Worm (Caenorhabditis elegans) whole organism, dauer: Measurements from ENCODE around the gene tbc-16.

Experiments
- unc-62 ChIP-seq: sonication (generic microtip); optimal IDR thresholded peaks from 2 replicates; lab custom pipeline; 2017; ENCODE audit warnings: missing biosample characterization, missing genetic modification reagents, missing genetic modification characterization

Gene tbc-16

ce11 chrX:5904603-5905081 is 7.5 kb downstream of the tbc-16 start, which contains the start of gene nlp-49:
Gene nlp-49, plus strand, starts transcription at chrX:5904653.
- no peak for TF ChIP-seq unc-62 (GFP tag; lab: Kevin White, UChicago)

ce11 chrX:5905764-5906163 is 8.6 kb downstream of the tbc-16 start:
- no peak for TF ChIP-seq unc-62 (GFP tag; lab: Kevin White, UChicago)

- TF ChIP-seq unc-62 (GFP tag; lab: Kevin White, UChicago) = no peak
Observed at ce11 chrX:5917284-5917683, 20.1 kb downstream of the tbc-16 start, which contains the start of gene Y23B4A.1. Gene Y23B4A.1, minus strand, starts transcription at chrX:5917384.

DNA sequence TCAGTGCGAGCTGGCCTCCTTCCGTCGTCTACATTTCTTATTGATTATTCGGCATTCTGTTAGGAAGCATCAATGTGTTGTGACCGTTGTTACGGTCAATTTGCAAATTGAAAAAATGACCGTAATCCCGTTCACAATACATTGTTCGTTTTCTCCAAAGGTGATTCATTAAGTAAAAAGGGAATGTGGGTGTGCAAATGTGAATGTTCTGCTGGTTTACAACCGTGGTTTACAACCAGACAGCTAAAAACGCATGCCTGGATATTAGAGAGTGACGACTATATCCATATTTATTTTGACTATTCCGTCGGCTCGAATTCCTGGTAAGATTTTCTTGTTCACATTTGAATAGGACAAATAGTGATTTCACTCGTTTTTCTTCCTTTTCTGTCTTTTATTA is 22.0 kb downstream of the tbc-16 start, which contains the start of gene capa-1:
capa-1 (plus strand) TSS at position 301 of the 400 bp plus-strand sequence.
- no peak for TF ChIP-seq unc-62 (GFP tag; lab: Kevin White, UChicago)

DNA sequence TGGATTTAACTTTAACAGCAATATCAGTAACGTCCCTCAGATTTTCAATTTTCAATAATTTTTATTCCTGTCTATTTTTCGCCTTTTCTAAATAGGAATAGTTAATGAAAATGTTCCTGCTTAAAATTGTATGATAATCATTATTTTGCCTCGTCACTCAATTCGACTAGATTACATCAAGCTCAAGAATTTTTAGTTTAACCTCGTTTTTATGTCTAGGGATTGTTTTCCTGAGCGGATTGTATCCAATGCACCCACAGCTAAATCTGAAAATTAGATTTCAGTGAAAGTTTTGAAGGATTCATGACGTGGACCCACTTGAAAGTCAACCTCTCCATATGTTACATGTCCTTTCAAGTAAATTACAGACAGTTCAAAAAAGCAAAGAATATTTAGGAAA is 26.5 kb downstream of the tbc-16 start:
- TF ChIP-seq unc-62 (GFP tag; lab: Kevin White, UChicago) = no peak

ce11 chrX:5930822-5931221 is 33.7 kb downstream of the tbc-16 start, which contains the start of gene egl-6:
Gene egl-6, plus strand, starts transcription at chrX:5931122.
- no peak for TF ChIP-seq unc-62 (GFP tag; lab: Kevin White, UChicago)

DNA sequence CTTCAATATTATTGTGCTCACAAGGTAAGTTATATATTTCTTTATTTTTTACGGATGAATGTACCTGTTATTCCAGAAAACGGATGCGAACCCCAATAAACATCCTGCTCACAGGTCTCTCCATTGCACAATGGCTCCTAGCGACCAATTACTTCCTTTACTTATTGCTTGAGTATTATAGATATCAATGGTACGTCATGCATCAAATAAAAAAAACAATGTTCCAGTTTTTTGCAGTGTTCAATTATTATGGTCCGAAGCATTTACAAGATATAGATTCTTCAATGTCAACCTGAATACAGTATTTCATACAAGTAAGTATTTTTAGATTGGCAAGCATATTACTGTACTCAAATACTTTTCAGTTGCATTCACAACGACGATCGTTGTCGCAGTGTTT is 35.8 kb downstream of the tbc-16 start:
- no peak for TF ChIP-seq unc-62 (GFP tag; lab: Kevin White, UChicago)

ce11 chrX:5935473-5935872 is 38.3 kb downstream of the tbc-16 start, which contains the start of gene C46F4.3:
Gene C46F4.3, plus strand, starts transcription at chrX:5935773.
- no peak for TF ChIP-seq unc-62 (GFP tag; lab: Kevin White, UChicago)

ce11 chrX:5941325-5941724 is 44.2 kb downstream of the tbc-16 start:
- TF ChIP-seq unc-62 (GFP tag; lab: Kevin White, UChicago) = no peak

DNA sequence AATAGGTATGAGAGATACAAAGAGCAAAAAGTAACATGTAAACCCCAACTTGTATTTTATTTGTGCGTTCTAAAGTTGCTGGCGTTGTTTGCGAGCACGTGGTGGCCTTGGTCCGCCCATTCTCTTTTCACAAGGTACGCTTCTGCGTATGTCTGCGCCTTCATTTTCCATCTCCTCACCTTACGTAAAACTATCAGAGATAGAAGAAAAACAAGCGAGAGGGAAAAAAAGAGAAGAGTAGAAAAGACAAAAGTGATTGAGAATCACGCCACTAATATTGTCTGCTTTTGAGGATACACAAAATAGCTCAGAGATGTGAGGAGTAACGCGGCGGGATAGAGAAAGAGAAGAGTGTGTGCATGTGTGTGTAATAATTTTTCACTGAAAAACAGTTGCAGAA is 45.0 kb downstream of the tbc-16 start:
- no peak for TF ChIP-seq unc-62 (GFP tag; lab: Kevin White, UChicago)

DNA sequence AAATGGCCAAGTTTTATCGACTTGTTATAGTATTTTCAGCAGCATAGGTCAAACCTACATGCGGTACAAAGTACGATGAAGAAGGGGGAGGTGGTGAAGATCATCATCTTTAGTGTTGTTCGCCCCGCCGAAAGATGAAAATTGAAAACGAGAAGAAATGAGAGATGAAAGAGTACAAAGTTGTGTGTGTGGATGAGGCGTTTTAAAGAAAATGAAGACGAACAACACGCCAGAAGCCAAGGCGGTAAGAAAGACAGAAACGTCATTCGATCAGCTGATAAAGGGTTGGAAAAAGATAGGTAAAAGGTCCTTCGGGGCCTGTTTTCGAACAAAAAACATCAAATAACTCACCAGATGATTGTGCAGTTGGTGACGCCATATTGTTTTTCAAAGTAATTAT is 46.8 kb downstream of the tbc-16 start:
- no peak for TF ChIP-seq unc-62 (GFP tag; lab: Kevin White, UChicago)

ce11 chrX:5944488-5944887 is 47.4 kb downstream of the tbc-16 start, which contains the start of gene acs-17:
Gene acs-17, minus strand, starts transcription at chrX:5944510.
- TF ChIP-seq unc-62 (GFP tag; lab: Kevin White, UChicago) = no peak

- no peak for TF ChIP-seq unc-62 (GFP tag; lab: Kevin White, UChicago)
Observed at ce11 chrX:5948769-5949168, 51.6 kb downstream of the tbc-16 start, which contains the start of gene mig-23. Gene mig-23, minus strand, starts transcription at chrX:5948869.
